Worm (Caenorhabditis elegans) whole organism, L3 larva: ENCODE data around the gene F31E8.4.
A peak's percentile ranks its signal among the peaks of the same experiment; 100 is the strongest.

Experiments
- R02D3.7 ChIP-seq: fragments of 150-350 bp; optimal IDR thresholded peaks from 2 replicates; lab custom pipeline; 2014; ENCODE audit warnings: missing biosample characterization, missing genetic modification characterization
- aly-2 ChIP-seq: fragments of 150-350 bp; optimal IDR thresholded peaks from 2 replicates; lab custom pipeline; 2014; ENCODE audit warnings: missing biosample characterization, missing genetic modification characterization
- ama-1 ChIP-seq: fragments of 150-350 bp; optimal IDR thresholded peaks from 2 replicates; lab custom pipeline; 2018
- ceh-28 ChIP-seq: fragments of 150-350 bp; optimal IDR thresholded peaks from 2 replicates; lab custom pipeline; 2014; ENCODE audit warnings: missing biosample characterization, missing genetic modification reagents, missing genetic modification characterization
- ceh-82 ChIP-seq: fragments of 150-350 bp; optimal IDR thresholded peaks from 2 replicates; lab custom pipeline; 2014; ENCODE audit warnings: missing biosample characterization, missing genetic modification characterization
- daf-12 ChIP-seq: fragments of 150-350 bp; optimal IDR thresholded peaks from 2 replicates; lab custom pipeline; 2014; ENCODE audit warnings: missing biosample characterization, missing genetic modification reagents, missing genetic modification characterization
- egl-27 ChIP-seq: sonication (generic microtip); optimal IDR thresholded peaks from 4 replicates; lab custom pipeline; 2017; ENCODE audit warnings: missing biosample characterization, missing genetic modification reagents, missing genetic modification characterization
- egl-5 ChIP-seq: fragments of 150-350 bp; optimal IDR thresholded peaks from 2 replicates; lab custom pipeline; 2017; ENCODE audit warnings: missing biosample characterization, missing genetic modification reagents, missing genetic modification characterization, inconsistent platforms
- elt-1 ChIP-seq: fragments of 150-350 bp; optimal IDR thresholded peaks from 2 replicates; lab custom pipeline; 2014; ENCODE audit warnings: missing biosample characterization, missing genetic modification characterization
- elt-2 ChIP-seq: sonication (generic microtip); optimal IDR thresholded peaks from 2 replicates; lab custom pipeline; 2016; ENCODE audit warnings: missing genetic modification reagents, mild to moderate bottlenecking, missing genetic modification characterization, missing compliant biosample characterization
- elt-3 ChIP-seq, 3 experiments: fragments of 150-350 bp in 1 of 3; sonication (generic microtip) in 2 of 3; optimal IDR thresholded peaks; 2 replicates in 2 of 3; 4 replicates in 1 of 3; lab custom pipeline; 2014 to 2017; ENCODE audit warnings: missing biosample characterization in 3 of 3, missing genetic modification characterization in 3 of 3
- eor-1 ChIP-seq, 2 experiments: fragments of 150-350 bp; optimal IDR thresholded peaks; 2 replicates each; lab custom pipeline; 2014 to 2018; ENCODE audit warnings: missing biosample characterization in 2 of 2, missing genetic modification characterization in 2 of 2
- fos-1 ChIP-seq: fragments of 150-350 bp; optimal IDR thresholded peaks from 2 replicates; lab custom pipeline; 2014; ENCODE audit warnings: missing biosample characterization, missing genetic modification characterization
- hmg-11 ChIP-seq: sonication (generic microtip); optimal IDR thresholded peaks from 2 replicates; lab custom pipeline; 2016; ENCODE audit warnings: missing genetic modification characterization, missing compliant biosample characterization
- jun-1 ChIP-seq: fragments of 150-350 bp; optimal IDR thresholded peaks from 2 replicates; lab custom pipeline; 2014; ENCODE audit warnings: missing biosample characterization, missing genetic modification reagents, missing genetic modification characterization
- lin-39 ChIP-seq: fragments of 150-350 bp; optimal IDR thresholded peaks from 2 replicates; lab custom pipeline; 2018; ENCODE audit warnings: missing biosample characterization, missing genetic modification reagents, missing genetic modification characterization
- lsy-12 ChIP-seq: sonication (generic microtip); optimal IDR thresholded peaks from 2 replicates; lab custom pipeline; 2016; ENCODE audit warnings: mild to moderate bottlenecking, missing genetic modification characterization, missing compliant biosample characterization
- mml-1 ChIP-seq: fragments of 150-350 bp; sonication (generic microtip); optimal IDR thresholded peaks from 3 replicates; lab custom pipeline; 2014; ENCODE audit warnings: missing biosample characterization, missing genetic modification characterization
- nfya-1 ChIP-seq: sonication (generic microtip); optimal IDR thresholded peaks from 2 replicates; lab custom pipeline; 2017; ENCODE audit warnings: missing genetic modification characterization, mild to moderate bottlenecking, missing compliant biosample characterization, antibody characterized with exemption, moderate library complexity; ENCODE audit not compliant: insufficient read depth
- nhr-11 ChIP-seq: fragments of 150-350 bp; optimal IDR thresholded peaks from 2 replicates; lab custom pipeline; 2014; ENCODE audit warnings: missing biosample characterization, missing genetic modification characterization
- nhr-12 ChIP-seq: fragments of 150-350 bp; optimal IDR thresholded peaks from 2 replicates; lab custom pipeline; 2014; ENCODE audit warnings: missing biosample characterization, missing genetic modification characterization
- nhr-23 ChIP-seq: fragments of 150-350 bp; optimal IDR thresholded peaks from 2 replicates; lab custom pipeline; 2014; ENCODE audit warnings: missing biosample characterization, missing genetic modification reagents, missing genetic modification characterization
- nhr-237 ChIP-seq: fragments of 150-350 bp; optimal IDR thresholded peaks from 2 replicates; lab custom pipeline; 2014; ENCODE audit warnings: missing biosample characterization, missing genetic modification characterization
- nhr-25 ChIP-seq: sonication (generic microtip); optimal IDR thresholded peaks from 2 replicates; lab custom pipeline; 2017; ENCODE audit warnings: missing biosample characterization, missing genetic modification characterization
- nhr-28 ChIP-seq: fragments of 150-350 bp; optimal IDR thresholded peaks from 2 replicates; lab custom pipeline; 2014; ENCODE audit warnings: missing biosample characterization, missing genetic modification characterization
- nhr-43 ChIP-seq: sonication (generic microtip); optimal IDR thresholded peaks from 2 replicates; lab custom pipeline; 2016; ENCODE audit warnings: mild to moderate bottlenecking, missing genetic modification characterization, missing compliant biosample characterization; ENCODE audit not compliant: poor library complexity, severe bottlenecking
- nhr-67 ChIP-seq: fragments of 150-350 bp; optimal IDR thresholded peaks from 2 replicates; lab custom pipeline; 2014; ENCODE audit warnings: missing biosample characterization, missing genetic modification characterization
- nhr-76 ChIP-seq: fragments of 150-350 bp; sonication (generic microtip); optimal IDR thresholded peaks from 5 replicates; lab custom pipeline; 2014; ENCODE audit warnings: missing biosample characterization, missing genetic modification characterization
- pha-4 ChIP-seq: fragments of 150-350 bp; optimal IDR thresholded peaks from 2 replicates; lab custom pipeline; 2014; ENCODE audit warnings: missing biosample characterization, missing genetic modification reagents, missing genetic modification characterization
- pqm-1 ChIP-seq: fragments of 150-350 bp; optimal IDR thresholded peaks from 2 replicates; lab custom pipeline; 2017; ENCODE audit warnings: missing biosample characterization, missing genetic modification characterization, inconsistent platforms
- sea-2 ChIP-seq: fragments of 150-350 bp; sonication (generic microtip); optimal IDR thresholded peaks from 4 replicates; lab custom pipeline; 2014; ENCODE audit warnings: missing biosample characterization, missing genetic modification reagents, missing genetic modification characterization
- skn-1 ChIP-seq: fragments of 150-350 bp; optimal IDR thresholded peaks from 2 replicates; lab custom pipeline; 2014; ENCODE audit warnings: missing biosample characterization, missing genetic modification characterization
- snpc-4 ChIP-seq: fragments of 150-350 bp; optimal IDR thresholded peaks from 2 replicates; lab custom pipeline; 2014; ENCODE audit warnings: missing biosample characterization, missing genetic modification characterization
- unc-39 ChIP-seq: sonication (generic microtip); optimal IDR thresholded peaks from 4 replicates; lab custom pipeline; 2017; ENCODE audit warnings: missing biosample characterization, missing genetic modification characterization
- unc-62 ChIP-seq: fragments of 150-350 bp; sonication (generic microtip); optimal IDR thresholded peaks from 4 replicates; lab custom pipeline; 2014; ENCODE audit warnings: missing biosample characterization, missing genetic modification reagents, missing genetic modification characterization
- ztf-4 ChIP-seq: fragments of 150-350 bp; optimal IDR thresholded peaks from 2 replicates; lab custom pipeline; 2014; ENCODE audit warnings: missing biosample characterization, missing genetic modification characterization

F31E8.4 gene

DNA sequence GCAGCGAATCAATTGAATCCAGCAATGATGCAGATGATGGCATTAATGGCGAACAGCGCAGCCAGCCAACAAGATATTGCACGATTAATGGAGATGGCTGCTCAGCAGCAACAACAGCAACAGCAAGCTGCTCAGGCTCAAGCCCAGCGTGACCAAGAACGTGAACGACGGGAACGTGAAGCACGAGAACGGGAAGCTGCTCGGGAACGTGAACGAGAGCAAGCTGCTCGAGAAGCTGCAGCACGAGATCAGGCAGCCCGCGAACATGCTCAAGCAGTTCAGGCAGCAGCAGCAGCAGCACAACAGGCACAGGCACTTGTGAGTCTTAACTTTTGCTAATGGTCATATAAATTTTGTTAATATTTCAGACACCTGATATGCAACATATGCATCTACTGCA, 46.8 kb upstream of the F31E8.4 start:
- TF ChIP-seq elt-2 (tag; lab: Kevin White, UChicago) (no peak), ztf-4 (tag; lab: Kevin White, UChicago) (no peak), ceh-82 (tag; lab: Kevin White, UChicago) (no peak), nhr-12 (no peak)
- TF ChIP-seq, all 47 proteins: peak for 0

DNA sequence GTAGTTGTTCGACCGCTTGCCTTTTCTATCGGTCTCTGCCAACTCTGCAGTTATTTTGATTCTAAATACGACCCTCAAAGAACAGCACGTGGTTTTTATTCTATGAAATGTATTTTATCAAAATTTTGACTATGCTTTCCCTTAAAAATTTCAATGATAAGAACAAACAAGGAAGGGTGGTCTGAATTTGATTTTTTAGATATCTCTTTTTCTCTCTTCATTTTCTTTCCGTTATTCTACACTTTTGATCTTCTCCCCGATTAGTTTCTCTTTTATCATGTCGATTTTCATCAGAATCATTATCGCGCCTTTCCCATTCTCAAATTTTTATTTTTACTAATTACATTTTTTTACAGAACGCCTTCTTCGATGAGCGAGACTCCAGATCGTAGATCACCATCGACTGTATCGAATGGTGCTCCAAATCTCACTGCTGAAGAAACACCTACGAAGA, 45.1 kb upstream of the F31E8.4 start:
- TF ChIP-seq ceh-28 (tag; lab: Kevin White, UChicago): no peak
- TF ChIP-seq elt-2 (tag; lab: Kevin White, UChicago): peak; percentile 39
- TF ChIP-seq nhr-12: no peak

DNA sequence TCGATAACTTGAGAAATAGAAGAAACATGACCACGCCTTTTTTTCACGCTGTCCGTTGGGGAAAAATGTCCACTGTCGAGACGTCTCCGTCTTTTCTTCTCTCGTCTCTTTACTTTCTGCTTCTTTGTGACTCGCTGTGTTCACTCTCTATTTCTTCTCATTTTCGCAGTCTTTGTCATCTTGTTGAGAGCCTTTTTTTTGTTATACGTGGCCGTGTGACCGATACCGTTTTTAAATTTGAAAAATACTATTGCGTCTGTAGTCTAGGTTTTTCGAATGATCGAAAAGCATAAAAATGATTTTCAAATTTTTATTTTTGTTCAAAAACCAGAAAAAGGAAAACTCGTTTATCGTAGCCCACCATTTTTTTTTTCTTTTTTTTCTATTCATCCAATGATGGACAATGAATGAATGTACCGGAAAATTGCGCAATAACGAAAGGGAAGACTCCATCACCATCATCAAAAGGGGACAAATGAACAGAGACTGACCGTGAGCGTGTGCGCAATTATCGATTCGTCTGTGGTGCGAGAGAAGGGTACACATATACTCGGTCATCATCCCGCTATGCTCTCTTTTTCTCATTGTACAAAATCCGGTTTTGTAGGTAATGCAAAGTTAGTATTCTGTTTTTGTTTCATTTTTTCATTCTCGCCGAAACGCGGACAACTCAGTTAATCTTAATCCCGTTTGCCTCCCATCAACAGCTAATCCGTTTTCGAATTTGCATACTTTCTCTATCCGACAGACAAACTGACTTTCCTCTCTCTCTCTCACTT, 44.5 kb upstream of the F31E8.4 start:
- TF ChIP-seq snpc-4 (tag; lab: Kevin White, UChicago) (no peak), elt-3 (tag; optimal IDR thresholded peaks at IDR 0.05; lab: Kevin White, UChicago) (no peak), unc-39 (tag; lab: Kevin White, UChicago) (no peak), elt-1 (tag; lab: Kevin White, UChicago) (no peak), pqm-1 (tag; lab: Kevin White, UChicago) (no peak), nhr-28 (no peak), ztf-4 (tag; lab: Kevin White, UChicago) (no peak), pha-4 (peak; percentile 69), nhr-23 (tag; lab: Kevin White, UChicago) (peak; percentile 41), nfya-1 (tag; lab: Kevin White, UChicago) (peak; percentile 17)

DNA sequence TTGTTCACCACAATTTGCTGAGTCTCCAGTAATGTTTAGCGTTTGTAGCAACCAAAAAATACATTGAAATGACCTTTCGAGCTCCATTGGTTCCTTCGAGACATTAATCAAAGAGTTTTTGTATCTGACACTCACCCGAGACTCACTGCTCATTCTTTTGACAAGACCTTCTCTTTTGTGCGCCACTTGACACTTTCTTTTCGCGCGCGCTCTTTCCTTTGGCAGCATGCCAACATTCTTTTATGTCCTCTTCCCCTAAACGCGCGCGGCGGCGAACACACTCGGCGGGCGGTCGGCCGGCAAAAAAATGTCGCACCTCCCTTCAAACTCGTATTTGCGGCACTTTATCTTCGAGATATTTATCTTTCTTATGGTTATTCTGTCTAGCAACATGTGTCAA, 43.7 kb upstream of the F31E8.4 start:
- peak; percentile 27 for TF ChIP-seq hmg-11
- no peak for TF ChIP-seq unc-39 (tag; lab: Kevin White, UChicago)
- no peak for TF ChIP-seq nhr-67 (tag; lab: Kevin White, UChicago)
- peak; percentile 28 for TF ChIP-seq nfya-1 (tag; lab: Kevin White, UChicago)
- TF ChIP-seq lsy-12 (tag; lab: Kevin White, UChicago): no peak
- peak; percentile 27 for TF ChIP-seq pha-4
- no peak for TF ChIP-seq nhr-28
- no peak for TF ChIP-seq nhr-43 (tag; lab: Kevin White, UChicago)
- TF ChIP-seq ceh-28 (tag; lab: Kevin White, UChicago): no peak
- no peak for TF ChIP-seq nhr-76
- no peak for TF ChIP-seq daf-12 (tag; lab: Kevin White, UChicago)
- TF ChIP-seq unc-62: peak; percentile 76
- TF ChIP-seq nhr-25: peak; percentile 1
- peak; percentile 31 for TF ChIP-seq egl-27 (tag; lab: Kevin White, UChicago)
- TF ChIP-seq skn-1 (tag; lab: Kevin White, UChicago): no peak
- no peak for TF ChIP-seq pqm-1 (tag; lab: Kevin White, UChicago)
- peak; percentile 73 for TF ChIP-seq lin-39 (tag; lab: Kevin White, UChicago)
- TF ChIP-seq elt-3 (tag; optimal IDR thresholded peaks at IDR 0.05; lab: Kevin White, UChicago): no peak
- no peak for TF ChIP-seq eor-1 (tag; optimal IDR thresholded peaks at IDR 0.05; lab: Kevin White, UChicago)
- TF ChIP-seq ceh-82 (tag; lab: Kevin White, UChicago): no peak
- TF ChIP-seq snpc-4 (tag; lab: Kevin White, UChicago): no peak

DNA sequence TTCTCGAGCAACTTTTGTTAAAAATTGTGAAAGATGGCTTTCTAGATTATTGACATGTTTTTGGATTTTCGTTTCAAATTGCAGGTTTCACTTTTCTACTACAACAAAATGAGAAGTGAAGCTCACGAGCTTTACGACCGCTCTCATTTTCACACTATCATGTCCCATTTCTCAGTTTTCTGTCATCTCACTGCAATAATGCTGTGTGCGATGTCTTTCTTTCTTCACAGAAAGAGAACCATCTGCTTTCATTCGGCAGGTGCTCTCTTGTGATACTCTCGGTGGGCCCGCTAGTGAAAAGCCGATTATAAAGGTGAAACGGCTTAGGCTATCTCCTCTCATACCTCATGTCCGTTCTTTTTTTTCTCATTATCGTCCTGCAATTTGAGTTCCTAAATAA, 43.3 kb upstream of the F31E8.4 start:
- TF ChIP-seq egl-5 (tag; lab: Kevin White, UChicago) (peak; percentile 49), ztf-4 (tag; lab: Kevin White, UChicago) (no peak)

DNA sequence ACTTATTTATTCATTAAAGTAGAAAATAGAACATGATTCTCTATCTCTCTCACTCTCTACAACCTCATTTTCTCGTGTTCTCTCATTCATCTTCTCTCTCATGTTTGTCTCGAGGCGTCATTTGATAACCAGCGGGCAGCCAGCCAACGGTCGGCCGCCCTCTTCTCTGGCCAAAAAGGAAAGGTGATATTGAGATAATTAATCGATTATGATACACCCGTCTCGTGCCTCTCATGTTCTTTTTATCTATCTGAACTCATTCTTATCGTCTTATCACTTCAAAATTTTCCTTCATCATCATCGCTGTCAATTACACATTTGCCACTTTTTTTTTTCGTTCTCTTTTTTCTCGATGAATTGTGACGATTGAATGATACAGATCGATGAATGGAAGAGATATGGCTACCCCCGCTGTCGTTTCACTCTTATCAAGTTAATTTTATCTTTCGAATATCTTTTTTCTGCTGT, 42.7 kb upstream of the F31E8.4 start:
- TF ChIP-seq fos-1 (tag; lab: Kevin White, UChicago): peak; percentile 36
- TF ChIP-seq ama-1: peak; percentile 31
- TF ChIP-seq egl-5 (tag; lab: Kevin White, UChicago): no peak
- peak; percentile 49 for TF ChIP-seq lin-39 (tag; lab: Kevin White, UChicago)
- TF ChIP-seq ztf-4 (tag; lab: Kevin White, UChicago): no peak
- TF ChIP-seq lsy-12 (tag; lab: Kevin White, UChicago): peak; percentile 73
- TF ChIP-seq jun-1 (tag; lab: Kevin White, UChicago): peak; percentile 87
- TF ChIP-seq nhr-28: no peak
- peak; percentile 80 for TF ChIP-seq nhr-25
- no peak for TF ChIP-seq nhr-11 (tag; lab: Kevin White, UChicago)
- TF ChIP-seq egl-27 (tag; lab: Kevin White, UChicago): peak; percentile 99
- TF ChIP-seq elt-3 (tag; optimal IDR thresholded peaks at IDR 0.05; lab: Kevin White, UChicago): peak; percentile 73 to 97 (median 76)
- peak; percentile 94 for TF ChIP-seq nhr-23 (tag; lab: Kevin White, UChicago)
- TF ChIP-seq snpc-4 (tag; lab: Kevin White, UChicago): peak; percentile 84
- peak; percentile 73 for TF ChIP-seq skn-1 (tag; lab: Kevin White, UChicago)
- no peak for TF ChIP-seq daf-12 (tag; lab: Kevin White, UChicago)
- TF ChIP-seq nhr-237 (tag; lab: Kevin White, UChicago): no peak
- peak; percentile 73 for TF ChIP-seq unc-62
- TF ChIP-seq aly-2 (tag; lab: Kevin White, UChicago): no peak
- TF ChIP-seq nhr-76: peak; percentile 44
- no peak for TF ChIP-seq mml-1 (tag; lab: Kevin White, UChicago)
- TF ChIP-seq nhr-67 (tag; lab: Kevin White, UChicago): no peak
- no peak for TF ChIP-seq sea-2 (GFP tag; lab: Kevin White, UChicago)
- peak; percentile 95 for TF ChIP-seq pqm-1 (tag; lab: Kevin White, UChicago)
- TF ChIP-seq R02D3.7 (tag; lab: Kevin White, UChicago): peak; percentile 54
- peak; percentile 95 for TF ChIP-seq nhr-43 (tag; lab: Kevin White, UChicago)
- TF ChIP-seq pha-4: peak; percentile 93
